Fruit fly (Drosophila melanogaster) whole organism, pupa: Measurements from ENCODE around the gene CG5070.

Experiments used
- CG10348 ChIP-seq: fragments of 200-800 bp; sonication (Bioruptor generic); IDR thresholded peaks from 2 replicates; pipeline ENCODE4 v1.3.6; 2022; ENCODE audit warnings: missing biosample characterization, missing genetic modification characterization
- CG15710 ChIP-seq: fragments of 200-800 bp; sonication (Bioruptor generic); optimal IDR thresholded peaks from 2 replicates; lab custom pipeline; 2018; ENCODE audit warnings: missing biosample characterization, mild to moderate bottlenecking, missing genetic modification characterization, moderate library complexity
- CG17806 ChIP-seq: fragments of 200-800 bp; sonication (Bioruptor generic); optimal IDR thresholded peaks from 2 replicates; lab custom pipeline; 2018; ENCODE audit warnings: missing biosample characterization, mild to moderate bottlenecking, missing genetic modification characterization, moderate library complexity
- CG4496 ChIP-seq: fragments of 200-800 bp; sonication (Bioruptor generic); IDR thresholded peaks from 3 replicates; pipeline ENCODE4 v1.3.6; 2022; ENCODE audit warnings: missing biosample characterization, missing genetic modification characterization
- CG9948 ChIP-seq: fragments of 200-800 bp; sonication (Bioruptor generic); optimal IDR thresholded peaks from 2 replicates; lab custom pipeline; 2018; ENCODE audit warnings: missing biosample characterization, mild to moderate bottlenecking, missing genetic modification characterization, moderate library complexity
- EcR ChIP-seq: fragments of 200-800 bp; sonication (Bioruptor generic); optimal IDR thresholded peaks from 3 replicates; lab custom pipeline; 2019; ENCODE audit warnings: missing biosample characterization, missing genetic modification characterization, mild to moderate bottlenecking, moderate library complexity, missing genetic modification reagents
- Pif1B ChIP-seq: fragments of 200-800 bp; sonication (Bioruptor generic); optimal IDR thresholded peaks from 3 replicates; lab custom pipeline; 2016; ENCODE audit warnings: missing biosample characterization, missing genetic modification characterization
- fd96Ca ChIP-seq: fragments of 200-800 bp; sonication (Bioruptor generic); IDR thresholded peaks from 3 replicates; pipeline ENCODE4 v1.3.6; 2022; ENCODE audit warnings: missing biosample characterization, missing genetic modification characterization
- gl ChIP-seq: fragments of 200-800 bp; sonication (Bioruptor generic); optimal IDR thresholded peaks from 2 replicates; lab custom pipeline; 2018; ENCODE audit warnings: missing biosample characterization, mild to moderate bottlenecking, missing genetic modification characterization

DNA sequence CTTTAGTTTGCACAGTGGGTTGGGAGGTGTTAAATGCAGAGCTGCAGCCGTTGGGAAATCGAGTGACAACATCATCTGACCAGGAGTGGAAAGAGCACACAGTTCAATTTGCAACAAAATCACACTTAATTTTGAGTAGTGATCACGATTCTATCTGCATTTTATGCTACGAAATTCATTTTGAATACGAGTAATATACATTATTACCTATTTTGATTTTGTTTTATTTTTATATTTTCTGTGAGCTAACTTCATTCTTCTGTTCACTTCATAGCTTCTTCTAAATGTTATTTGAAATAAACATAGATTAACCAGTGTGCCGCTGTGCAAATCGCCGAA, 23.7 kb downstream of the CG5070 start, which contains the start of gene CG10598:
- TF ChIP-seq CG10348 (GFP tag; lab: Robert Waterston, UW) (no peak), gl (tag; lab: Kevin White, UChicago) (no peak), fd96Ca (no peak), EcR (GFP tag; lab: Kevin White, UChicago) (no peak), CG9948 (no peak), Pif1B (no peak), CG4496 (GFP tag; lab: Robert Waterston, UW) (no peak), CG15710 (no peak), CG17806 (tag; lab: Kevin White, UChicago) (no peak)
